Worm (Caenorhabditis elegans) whole organism, early embryonic: ENCODE data around the gene F54D5.9.

Experiments used
- B0310.2 ChIP-seq: sonication (generic microtip); optimal IDR thresholded peaks from 2 replicates; lab custom pipeline; 2016; ENCODE audit warnings: mild to moderate bottlenecking, missing genetic modification characterization, missing compliant biosample characterization
- ceh-13 ChIP-seq: fragments of 200-800 bp; sonication (Bioruptor generic); optimal IDR thresholded peaks from 2 replicates; lab custom pipeline; 2018; ENCODE audit warnings: mild to moderate bottlenecking, missing genetic modification characterization, missing compliant biosample characterization
- scrt-1 ChIP-seq: fragments of 200-800 bp; sonication (Bioruptor generic); IDR thresholded peaks from 2 replicates; pipeline ENCODE4 v1.3.6; 2022; ENCODE audit warnings: missing genetic modification characterization, missing compliant biosample characterization

ce11 chrII:11577861-11578260 lies 33.2 kb upstream of the F54D5.9 start:
- TF ChIP-seq B0310.2 (tag; lab: Kevin White, UChicago) (no peak), scrt-1 (GFP tag; lab: Robert Waterston, UW) (no peak), ceh-13 (GFP tag; lab: Kevin White, UChicago) (no peak)
